Fruit fly (Drosophila melanogaster): ENCODE measurements around the gene Rbcn-3A.
A peak's percentile ranks its signal among the peaks of the same experiment; 100 is the strongest.

Gene Rbcn-3A

dm6 chrX:6265456-6265877 is 10.2 kb upstream of the Rbcn-3A start (continued):
- peak; percentile 81 for TF ChIP-seq Neu2 (GFP tag; optimal IDR thresholded peaks at IDR 0.05; ENCODE audit: borderline replicate concordance)
- no peak for TF ChIP-seq Dfd (GFP tag; optimal IDR thresholded peaks at IDR 0.05)
- TF ChIP-seq klu (GFP tag; IDR thresholded peaks at IDR 0.05) = peak; percentile 84
- TF ChIP-seq ftz-f1 (GFP tag; optimal IDR thresholded peaks at IDR 0.05) = no peak
- TF ChIP-seq NC2β (GFP tag; optimal IDR thresholded peaks at IDR 0.05) = peak; percentile 96
- peak; percentile 84 for TF ChIP-seq Gsc (GFP tag; IDR thresholded peaks at IDR 0.05)
- TF ChIP-seq CG2199 (GFP tag; IDR thresholded peaks at IDR 0.05) = peak; percentile 81; the same call in 2 of the 3 replicates
- peak; percentile 88 for TF ChIP-seq H2.0 (GFP tag; IDR thresholded peaks at IDR 0.05)
- TF ChIP-seq Asciz (GFP tag; optimal IDR thresholded peaks at IDR 0.05) = peak; percentile 97
- peak; percentile 90 for TF ChIP-seq CG10959 (GFP tag; IDR thresholded peaks at IDR 0.05)
- TF ChIP-seq MTF-1 (GFP tag; optimal IDR thresholded peaks at IDR 0.05; ENCODE audit: borderline replicate concordance) = peak; percentile 85
- TF ChIP-seq CG14965 (GFP tag; optimal IDR thresholded peaks at IDR 0.05; ENCODE audit: borderline replicate concordance) = peak; percentile 69
- peak in 1 of 2 experiments; percentile 97 for TF ChIP-seq Eip74EF (GFP tag; optimal IDR thresholded peaks at IDR 0.05)
- peak; percentile 96 for TF ChIP-seq Hr3 (GFP tag; optimal IDR thresholded peaks at IDR 0.05)
- peak; percentile 90 for TF ChIP-seq CG31388 (GFP tag; optimal IDR thresholded peaks at IDR 0.05)
- peak; percentile 88 for TF ChIP-seq ac (GFP tag; optimal IDR thresholded peaks at IDR 0.05)
- TF ChIP-seq fd3F (GFP tag; optimal IDR thresholded peaks at IDR 0.05) = peak; percentile 93
- peak; percentile 94 for TF ChIP-seq esg (GFP tag; conservative IDR thresholded peaks at IDR 0.05)
- TF ChIP-seq ci (GFP tag; IDR thresholded peaks at IDR 0.05) = peak; percentile 95
- TF ChIP-seq Side (GFP tag; optimal IDR thresholded peaks at IDR 0.05) = peak; percentile 93
- TF ChIP-seq psq (GFP tag; optimal IDR thresholded peaks at IDR 0.05) = peak; percentile 79
- TF ChIP-seq caup (GFP tag; optimal IDR thresholded peaks at IDR 0.05; ENCODE audit: severe bottlenecking) = peak; percentile 92
- TF ChIP-seq CG10274 (GFP tag; optimal IDR thresholded peaks at IDR 0.05) = peak; percentile 87
- TF ChIP-seq CG13123 (GFP tag; optimal IDR thresholded peaks at IDR 0.05) = peak; percentile 93
- TF ChIP-seq Ets97D (GFP tag; optimal IDR thresholded peaks at IDR 0.05) = peak; percentile 84
- peak; percentile 91 for TF ChIP-seq CG4707 (GFP tag; optimal IDR thresholded peaks at IDR 0.05)
- TF ChIP-seq jumu (GFP tag; optimal IDR thresholded peaks at IDR 0.05) = peak; percentile 96
- peak; percentile 86 for TF ChIP-seq al (GFP tag; IDR thresholded peaks at IDR 0.05)
- TF ChIP-seq abd-A (tag; optimal IDR thresholded peaks at IDR 0.05) = peak; percentile 31
- TF ChIP-seq CG1529 (GFP tag; optimal IDR thresholded peaks at IDR 0.05) = peak; percentile 97
- TF ChIP-seq CG6689 (GFP tag; IDR thresholded peaks at IDR 0.05) = peak; percentile 97
- no peak for TF ChIP-seq amos (GFP tag; IDR thresholded peaks at IDR 0.05; ENCODE audit: partially characterized antibody)
- TF ChIP-seq sens (GFP tag) = peak; percentile 100
- no peak for TF ChIP-seq ato (GFP tag; IDR thresholded peaks at IDR 0.05; ENCODE audit: partially characterized antibody)
- peak; percentile 94 for TF ChIP-seq CG30431 (GFP tag; optimal IDR thresholded peaks at IDR 0.05)
- TF ChIP-seq Nf-YB (GFP tag; optimal IDR thresholded peaks at IDR 0.05) = peak; percentile 85
- TF ChIP-seq Xrp1 (GFP tag; IDR thresholded peaks at IDR 0.05) = peak; percentile 96
- TF ChIP-seq CG43689 (GFP tag; IDR thresholded peaks at IDR 0.05) = peak; percentile 84
- peak; percentile 89 for TF ChIP-seq onecut (GFP tag; IDR thresholded peaks at IDR 0.05)
- TF ChIP-seq B-H2 (GFP tag; optimal IDR thresholded peaks at IDR 0.05) = peak; percentile 67
- peak; percentile 93 for TF ChIP-seq slbo (GFP tag; IDR thresholded peaks at IDR 0.05)
- TF ChIP-seq CG1832 (GFP tag; optimal IDR thresholded peaks at IDR 0.05) = no peak
- peak; percentile 96 for TF ChIP-seq wor (GFP tag; IDR thresholded peaks at IDR 0.05)
- peak; percentile 94 for TF ChIP-seq tx (GFP tag; optimal IDR thresholded peaks at IDR 0.05)
- TF ChIP-seq CG11560 (tag; IDR thresholded peaks at IDR 0.05) = peak; percentile 88
- TF ChIP-seq prd (optimal IDR thresholded peaks at IDR 0.05) = no peak
- TF ChIP-seq prd (GFP tag; IDR thresholded peaks at IDR 0.05) = peak; percentile 94
- peak; percentile 95 for TF ChIP-seq CG1602 (GFP tag; optimal IDR thresholded peaks at IDR 0.05)
- peak; percentile 66 for TF ChIP-seq Hey (tag; optimal IDR thresholded peaks at IDR 0.05)
- peak; percentile 85 for TF ChIP-seq CG16779 (GFP tag; IDR thresholded peaks at IDR 0.05)
- TF ChIP-seq CG8944 (GFP tag; optimal IDR thresholded peaks at IDR 0.05) = peak; percentile 95
- TF ChIP-seq CG11398 (GFP tag; optimal IDR thresholded peaks at IDR 0.05) = peak; percentile 89
